Worm (Caenorhabditis elegans) whole organism, L1 larva: ENCODE measurements around the gene tag-250.

ENCODE experiments used
- C04F5.9 ChIP-seq: sonication (generic microtip); optimal IDR thresholded peaks from 2 replicates; lab custom pipeline; 2016; ENCODE audit warnings: missing genetic modification characterization, missing compliant biosample characterization
- C16A3.4 ChIP-seq: fragments of 150-350 bp; optimal IDR thresholded peaks from 2 replicates; lab custom pipeline; 2014; ENCODE audit warnings: missing biosample characterization, missing genetic modification characterization
- F16B12.6 ChIP-seq: fragments of 150-350 bp; optimal IDR thresholded peaks from 2 replicates; lab custom pipeline; 2014; ENCODE audit warnings: missing biosample characterization, missing genetic modification characterization
- Y116A8C.19 ChIP-seq: sonication (generic microtip); optimal IDR thresholded peaks from 2 replicates; lab custom pipeline; 2016; ENCODE audit warnings: missing compliant biosample characterization, missing genetic modification characterization, borderline replicate concordance
- aha-1 ChIP-seq: fragments of 150-350 bp; optimal IDR thresholded peaks from 2 replicates; lab custom pipeline; 2014; ENCODE audit warnings: missing biosample characterization, missing genetic modification characterization
- aly-2 ChIP-seq: fragments of 150-350 bp; optimal IDR thresholded peaks from 2 replicates; lab custom pipeline; 2014; ENCODE audit warnings: missing biosample characterization, missing genetic modification characterization
- ama-1 ChIP-seq: fragments of 150-350 bp; optimal IDR thresholded peaks from 2 replicates; lab custom pipeline; 2014
- blmp-1 ChIP-seq: fragments of 150-350 bp; optimal IDR thresholded peaks from 2 replicates; lab custom pipeline; 2014; ENCODE audit warnings: missing biosample characterization, missing genetic modification characterization
- ceh-82 ChIP-seq, 3 experiments: fragments of 150-350 bp in 1 of 3; sonication (generic microtip) in 2 of 3; optimal IDR thresholded peaks; 2 replicates each; lab custom pipeline; 2014 to 2017; ENCODE audit warnings: missing biosample characterization in 3 of 3, missing genetic modification characterization in 3 of 3
- ceh-90 ChIP-seq: sonication (generic microtip); optimal IDR thresholded peaks from 2 replicates; lab custom pipeline; 2016; ENCODE audit warnings: missing genetic modification characterization, missing compliant biosample characterization
- dpl-1 ChIP-seq, 3 experiments: fragments of 150-350 bp in 2 of 3; sonication (generic microtip) in 1 of 3; optimal IDR thresholded peaks; 2 replicates each; lab custom pipeline; 2014 to 2017; ENCODE audit warnings: missing biosample characterization in 3 of 3, missing genetic modification characterization in 3 of 3, missing genetic modification reagents in 3 of 3
- efl-1 ChIP-seq, 4 experiments: fragments of 150-350 bp; optimal IDR thresholded peaks in 3 of 4; peaks in 1 of 4; 1 replicate in 1 of 4; 2 replicates in 3 of 4; lab custom pipeline; 2014; ENCODE audit warnings: missing biosample characterization in 2 of 4, missing genetic modification characterization in 2 of 4, missing genetic modification reagents in 2 of 4
- efl-3 ChIP-seq: fragments of 200-800 bp; sonication (Bioruptor generic); optimal IDR thresholded peaks from 2 replicates; lab custom pipeline; 2018; ENCODE audit warnings: mild to moderate bottlenecking, missing genetic modification characterization, missing compliant biosample characterization
- egl-13 ChIP-seq: sonication (generic microtip); optimal IDR thresholded peaks from 2 replicates; lab custom pipeline; 2016; ENCODE audit warnings: missing genotype, missing genetic modification reagents, missing genetic modification characterization, missing compliant biosample characterization
- elt-2 ChIP-seq: sonication (generic microtip); optimal IDR thresholded peaks from 2 replicates; lab custom pipeline; 2016; ENCODE audit warnings: missing genetic modification characterization, mild to moderate bottlenecking, inconsistent platforms, missing compliant biosample characterization, missing genetic modification reagents
- elt-3 ChIP-seq, 6 experiments: fragments of 150-350 bp in 1 of 6; sonication (generic microtip); optimal IDR thresholded peaks; 2 replicates each; lab custom pipeline; 2017 to 2018; ENCODE audit warnings: missing biosample characterization in 6 of 6, missing genetic modification characterization in 6 of 6, inconsistent platforms in 1 of 6
- ets-5 ChIP-seq: fragments of 200-800 bp; sonication (Bioruptor generic); IDR thresholded peaks from 2 replicates; pipeline ENCODE4 v1.3.6; 2022; ENCODE audit warnings: missing genetic modification characterization, missing compliant biosample characterization
- fkh-10 ChIP-seq: sonication (generic microtip); optimal IDR thresholded peaks from 2 replicates; lab custom pipeline; 2017; ENCODE audit warnings: missing biosample characterization, missing genetic modification reagents, missing genetic modification characterization
- fkh-4 ChIP-seq: sonication (generic microtip); optimal IDR thresholded peaks from 2 replicates; lab custom pipeline; 2016; ENCODE audit warnings: missing compliant biosample characterization, missing genetic modification characterization, borderline replicate concordance
- fkh-8 ChIP-seq: sonication (generic microtip); optimal IDR thresholded peaks from 2 replicates; lab custom pipeline; 2016; ENCODE audit warnings: mild to moderate bottlenecking, missing genetic modification characterization, missing compliant biosample characterization
- irx-1 ChIP-seq: sonication (generic microtip); optimal IDR thresholded peaks from 2 replicates; lab custom pipeline; 2016; ENCODE audit warnings: missing genetic modification characterization, missing compliant biosample characterization
- jun-1 ChIP-seq: fragments of 150-350 bp; optimal IDR thresholded peaks from 2 replicates; lab custom pipeline; 2014; ENCODE audit warnings: missing biosample characterization, missing genetic modification reagents, missing genetic modification characterization
- lin-14 ChIP-seq: fragments of 200-800 bp; sonication (Bioruptor generic); optimal IDR thresholded peaks from 2 replicates; lab custom pipeline; 2018; ENCODE audit warnings: mild to moderate bottlenecking, missing genetic modification characterization, moderate library complexity, missing compliant biosample characterization
- lin-35 ChIP-seq, 2 experiments: fragments of 150-350 bp; optimal IDR thresholded peaks; 2 replicates each; lab custom pipeline; 2014; ENCODE audit warnings: missing biosample characterization in 2 of 2, missing genetic modification characterization in 2 of 2, missing genetic modification reagents in 2 of 2
- lin-39 ChIP-seq: fragments of 150-350 bp; optimal IDR thresholded peaks from 2 replicates; lab custom pipeline; 2014; ENCODE audit warnings: missing biosample characterization, missing genetic modification reagents, missing genetic modification characterization
- lir-3 ChIP-seq: sonication (generic microtip); optimal IDR thresholded peaks from 2 replicates; lab custom pipeline; 2016; ENCODE audit warnings: mild to moderate bottlenecking, missing genetic modification characterization, moderate library complexity, missing compliant biosample characterization; ENCODE audit not compliant: poor library complexity
- lsy-2 ChIP-seq, 2 experiments: fragments of 150-350 bp; optimal IDR thresholded peaks; 2 replicates each; lab custom pipeline; 2014; ENCODE audit warnings: missing biosample characterization in 2 of 2, missing genetic modification characterization in 2 of 2
- mdl-1 ChIP-seq, 2 experiments: fragments of 150-350 bp; optimal IDR thresholded peaks; 2 replicates each; lab custom pipeline; 2014 to 2017; ENCODE audit warnings: missing biosample characterization in 2 of 2, missing genetic modification characterization in 2 of 2, inconsistent platforms in 1 of 2
- mef-2 ChIP-seq: fragments of 150-350 bp; optimal IDR thresholded peaks from 2 replicates; lab custom pipeline; 2014; ENCODE audit warnings: missing biosample characterization, missing genetic modification characterization
- nhr-12 ChIP-seq: sonication (generic microtip); optimal IDR thresholded peaks from 2 replicates; lab custom pipeline; 2017; ENCODE audit warnings: missing biosample characterization, missing genetic modification characterization
- nhr-20 ChIP-seq: sonication (generic microtip); optimal IDR thresholded peaks from 2 replicates; lab custom pipeline; 2016; ENCODE audit warnings: mild to moderate bottlenecking, missing genetic modification characterization, missing compliant biosample characterization
- nhr-237 ChIP-seq: fragments of 150-350 bp; optimal IDR thresholded peaks from 2 replicates; lab custom pipeline; 2014; ENCODE audit warnings: missing biosample characterization, missing genetic modification characterization
- nhr-71 ChIP-seq: sonication (generic microtip); optimal IDR thresholded peaks from 2 replicates; lab custom pipeline; 2016; ENCODE audit warnings: mild to moderate bottlenecking, missing genetic modification characterization, moderate library complexity, missing compliant biosample characterization
- nhr-76 ChIP-seq: sonication (generic microtip); optimal IDR thresholded peaks from 2 replicates; lab custom pipeline; 2017; ENCODE audit warnings: missing biosample characterization, missing genetic modification characterization
- nhr-77 ChIP-seq: fragments of 150-350 bp; optimal IDR thresholded peaks from 2 replicates; lab custom pipeline; 2014; ENCODE audit warnings: missing biosample characterization, missing genetic modification characterization
- nhr-84 ChIP-seq: sonication (generic microtip); optimal IDR thresholded peaks from 2 replicates; lab custom pipeline; 2017; ENCODE audit warnings: missing biosample characterization, missing genetic modification characterization
- nhr-85 ChIP-seq: sonication (generic microtip); peaks from one replicate; lab custom pipeline; 2016; ENCODE audit warnings: missing genetic modification characterization, inconsistent platforms, missing compliant biosample characterization
- pag-3 ChIP-seq: sonication (generic microtip); optimal IDR thresholded peaks from 2 replicates; lab custom pipeline; 2017; ENCODE audit warnings: missing genetic modification characterization, mild to moderate bottlenecking, missing compliant biosample characterization, antibody characterized with exemption, borderline replicate concordance; ENCODE audit not compliant: insufficient read depth
- rnt-1 ChIP-seq: sonication (generic microtip); optimal IDR thresholded peaks from 2 replicates; lab custom pipeline; 2016; ENCODE audit warnings: mild to moderate bottlenecking, missing genetic modification characterization, moderate library complexity, missing compliant biosample characterization
- skn-1 ChIP-seq: fragments of 150-350 bp; optimal IDR thresholded peaks from 2 replicates; lab custom pipeline; 2014; ENCODE audit warnings: missing biosample characterization, missing genetic modification characterization
- snu-23 ChIP-seq: sonication (generic microtip); optimal IDR thresholded peaks from 2 replicates; lab custom pipeline; 2016; ENCODE audit warnings: missing genetic modification characterization, missing compliant biosample characterization
- sup-37 ChIP-seq: fragments of 200-800 bp; sonication (Bioruptor generic); optimal IDR thresholded peaks from 2 replicates; lab custom pipeline; 2018; ENCODE audit warnings: mild to moderate bottlenecking, missing genetic modification characterization, missing compliant biosample characterization
- swsn-7 ChIP-seq: sonication (generic microtip); optimal IDR thresholded peaks from 2 replicates; lab custom pipeline; 2016; ENCODE audit warnings: missing genetic modification characterization, missing compliant biosample characterization
- tbx-2 ChIP-seq: sonication (generic microtip); optimal IDR thresholded peaks from 2 replicates; lab custom pipeline; 2016; ENCODE audit warnings: missing genetic modification characterization, missing compliant biosample characterization
- tlp-1 ChIP-seq: fragments of 150-350 bp; optimal IDR thresholded peaks from 2 replicates; lab custom pipeline; 2014; ENCODE audit warnings: missing biosample characterization, missing genetic modification characterization
- unc-130 ChIP-seq: fragments of 150-350 bp; optimal IDR thresholded peaks from 2 replicates; lab custom pipeline; 2017; ENCODE audit warnings: missing biosample characterization, missing genetic modification characterization, inconsistent platforms
- unc-30 ChIP-seq: sonication (generic microtip); optimal IDR thresholded peaks from 2 replicates; lab custom pipeline; 2017; ENCODE audit warnings: missing biosample characterization, missing genetic modification characterization
- unc-86 ChIP-seq: sonication (generic microtip); optimal IDR thresholded peaks from 2 replicates; lab custom pipeline; 2016; ENCODE audit warnings: missing genetic modification characterization, missing compliant biosample characterization
- unc-98 ChIP-seq: fragments of 200-800 bp; sonication (Bioruptor generic); IDR thresholded peaks from 2 replicates; pipeline ENCODE4 v1.3.6; 2022; ENCODE audit warnings: missing genetic modification characterization, missing compliant biosample characterization
- xbp-1 ChIP-seq: sonication (generic microtip); optimal IDR thresholded peaks from 2 replicates; lab custom pipeline; 2016; ENCODE audit warnings: missing genetic modification characterization, missing compliant biosample characterization
- zag-1 ChIP-seq: fragments of 150-350 bp; optimal IDR thresholded peaks from 2 replicates; lab custom pipeline; 2014; ENCODE audit warnings: missing biosample characterization, missing genetic modification characterization
- zip-4 ChIP-seq: fragments of 200-800 bp; sonication (Bioruptor generic); optimal IDR thresholded peaks from 2 replicates; lab custom pipeline; 2018; ENCODE audit warnings: mild to moderate bottlenecking, missing genetic modification characterization, moderate library complexity, missing compliant biosample characterization
- ztf-4 ChIP-seq: fragments of 150-350 bp; optimal IDR thresholded peaks from 2 replicates; lab custom pipeline; 2014; ENCODE audit warnings: missing biosample characterization, missing genetic modification characterization

Gene tag-250

ce11 chrIII:7928549-7929129, 3.9 kb upstream of the tag-250 start, which contains the start of the genes C29E4.13 and npp-15:
TSS of gene C29E4.13 (minus strand) at chrIII:7928717.
TSS of gene npp-15 (plus strand) at chrIII:7929043.
- TF ChIP-seq aha-1 (tag; lab: Kevin White, UChicago) (no peak), ztf-4 (tag; lab: Kevin White, UChicago) (no peak), nhr-20 (peak; percentile 51), fkh-10 (GFP tag; lab: Kevin White, UChicago) (no peak), xbp-1 (peak; percentile 39), irx-1 (tag; lab: Kevin White, UChicago) (no peak), ceh-82 (tag; optimal IDR thresholded peaks at IDR 0.05; lab: Kevin White, UChicago) (peak in 1 of 3 experiments; percentile 35), nhr-84 (tag; lab: Kevin White, UChicago) (no peak), jun-1 (no peak), nhr-85 (tag; lab: Kevin White, UChicago) (no peak), nhr-12 (tag; lab: Kevin White, UChicago) (no peak), dpl-1 (GFP tag; optimal IDR thresholded peaks at IDR 0.05; lab: Kevin White, UChicago) (peak; percentile 56 to 87 (median 83)), ceh-90 (tag; lab: Kevin White, UChicago) (no peak), blmp-1 (peak; percentile 33), Y116A8C.19 (tag; lab: Kevin White, UChicago) (no peak), nhr-71 (tag; lab: Kevin White, UChicago) (peak; percentile 53), sup-37 (GFP tag; lab: Kevin White, UChicago) (no peak), ets-5 (GFP tag; lab: Robert Waterston, UW) (no peak), efl-1 (optimal IDR thresholded peaks at IDR 0.05; lab: Kevin White, UChicago) (peak; percentile 64 to 81), efl-1 (GFP tag; optimal IDR thresholded peaks at IDR 0.05 in 1 of 2; lab: Kevin White, UChicago) (peak; percentile 83 to 98), lsy-2 (tag; optimal IDR thresholded peaks at IDR 0.05; lab: Kevin White, UChicago) (peak; percentile 64 to 74), skn-1 (tag; lab: Kevin White, UChicago) (peak; percentile 24), unc-98 (GFP tag; lab: Robert Waterston, UW) (no peak), elt-3 (tag; optimal IDR thresholded peaks at IDR 0.05; lab: Kevin White, UChicago) (no peak), lir-3 (tag; lab: Kevin White, UChicago) (no peak), C04F5.9 (tag; lab: Kevin White, UChicago) (no peak), zag-1 (tag; lab: Kevin White, UChicago) (no peak), aly-2 (no peak), C16A3.4 (peak; percentile 55), rnt-1 (peak; percentile 64), lin-14 (GFP tag; lab: Kevin White, UChicago) (no peak), mef-2 (tag; lab: Kevin White, UChicago) (no peak), swsn-7 (tag; lab: Kevin White, UChicago) (peak; percentile 34), snu-23 (peak; percentile 63), mdl-1 (tag; optimal IDR thresholded peaks at IDR 0.05; lab: Kevin White, UChicago) (peak in 1 of 2 experiments; percentile 17), tlp-1 (no peak), lin-35 (GFP tag; optimal IDR thresholded peaks at IDR 0.05; lab: Kevin White, UChicago) (peak; percentile 74 to 87), tbx-2 (tag; lab: Kevin White, UChicago) (no peak), ama-1 (lab: Kevin White, UChicago) (no peak), unc-130 (tag; lab: Kevin White, UChicago) (no peak), unc-86 (tag; lab: Kevin White, UChicago) (peak; percentile 15), unc-30 (tag; lab: Kevin White, UChicago) (no peak), zip-4 (no peak), fkh-4 (tag; lab: Kevin White, UChicago) (no peak), fkh-8 (tag; lab: Kevin White, UChicago) (no peak), elt-2 (tag; lab: Kevin White, UChicago) (no peak), nhr-77 (tag; lab: Kevin White, UChicago) (no peak), F16B12.6 (peak; percentile 44), nhr-237 (tag; lab: Kevin White, UChicago) (no peak), lin-39 (peak; percentile 29), egl-13 (no peak), efl-3 (no peak), pag-3 (tag; lab: Kevin White, UChicago) (no peak), nhr-76 (tag; lab: Kevin White, UChicago) (no peak)
